Worm (Caenorhabditis elegans): Measurements from ENCODE around the gene try-3.

The try-3 gene

ce11 chrIV:6585397-6585921 lies 28.5 kb downstream of the try-3 start, which contains the start of the genes F38A5.2 and dnj-11 (continued):
- TF ChIP-seq fkh-8 (tag; optimal IDR thresholded peaks at IDR 0.05) (peak; percentile 81), nhr-84 (tag; optimal IDR thresholded peaks at IDR 0.05) (peak; percentile 19), irx-1 (tag; optimal IDR thresholded peaks at IDR 0.05) (peak; percentile 75), xbp-1 (tag; optimal IDR thresholded peaks at IDR 0.05) (peak; percentile 86), C16A3.4 (tag; optimal IDR thresholded peaks at IDR 0.05) (peak; percentile 86), ama-1 (optimal IDR thresholded peaks at IDR 0.05) (no peak), skn-1 (tag; optimal IDR thresholded peaks at IDR 0.05) (peak; percentile 90), lsy-2 (tag; optimal IDR thresholded peaks at IDR 0.05) (peak; percentile 87 to 93), ztf-11 (tag; optimal IDR thresholded peaks at IDR 0.05) (peak in 1 of 2 experiments; percentile 48), mab-9 (GFP tag; IDR thresholded peaks at IDR 0.05) (no peak), egl-27 (tag; optimal IDR thresholded peaks at IDR 0.05) (no peak), nhr-76 (tag; optimal IDR thresholded peaks at IDR 0.05) (no peak), fkh-4 (tag; optimal IDR thresholded peaks at IDR 0.05; ENCODE audit: borderline replicate concordance) (no peak), fos-1 (tag; optimal IDR thresholded peaks at IDR 0.05) (peak; percentile 62), ztf-4 (tag; optimal IDR thresholded peaks at IDR 0.05) (peak; percentile 29), pax-3 (tag; optimal IDR thresholded peaks at IDR 0.05) (peak; percentile 48), egl-13 (tag; optimal IDR thresholded peaks at IDR 0.05) (peak; percentile 56), F16B12.6 (tag; optimal IDR thresholded peaks at IDR 0.05) (peak; percentile 60), mep-1 (tag; optimal IDR thresholded peaks at IDR 0.05) (peak; percentile 88), elt-2 (tag; optimal IDR thresholded peaks at IDR 0.05) (peak; percentile 37), lir-3 (tag; optimal IDR thresholded peaks at IDR 0.05; ENCODE audit: poor library complexity) (peak; percentile 66), elt-3 (tag; optimal IDR thresholded peaks at IDR 0.05) (peak in 2 of 6 experiments; percentile 64 to 89), mdl-1 (tag; optimal IDR thresholded peaks at IDR 0.05) (peak in 1 of 2 experiments; percentile 76), sptf-1 (tag; optimal IDR thresholded peaks at IDR 0.05) (no peak), pag-3 (tag; optimal IDR thresholded peaks at IDR 0.05; ENCODE audit: borderline replicate concordance, insufficient read depth) (peak; percentile 26), hlh-17 (GFP tag; optimal IDR thresholded peaks at IDR 0.05; ENCODE audit: borderline replicate concordance) (no peak), lin-15B (tag; optimal IDR thresholded peaks at IDR 0.05) (peak; percentile 91), unc-62 (GFP tag; optimal IDR thresholded peaks at IDR 0.05) (no peak), aly-2 (tag; optimal IDR thresholded peaks at IDR 0.05) (peak; percentile 85), ceh-82 (tag; optimal IDR thresholded peaks at IDR 0.05) (peak; percentile 70 to 93 (median 80)), ceh-88 (GFP tag; IDR thresholded peaks at IDR 0.05) (peak; percentile 52; the same call in 1 of the 2 replicates), lin-13 (GFP tag; optimal IDR thresholded peaks at IDR 0.05) (peak; percentile 70), unc-130 (tag; optimal IDR thresholded peaks at IDR 0.05) (peak; percentile 90), nhr-237 (tag; optimal IDR thresholded peaks at IDR 0.05) (peak; percentile 52), rnt-1 (tag; optimal IDR thresholded peaks at IDR 0.05) (peak; percentile 90), ces-1 (GFP tag; optimal IDR thresholded peaks at IDR 0.05) (no peak), nhr-28 (tag; optimal IDR thresholded peaks at IDR 0.05) (no peak), grh-1 (GFP tag; IDR thresholded peaks at IDR 0.05) (peak; percentile 74), sup-37 (GFP tag; optimal IDR thresholded peaks at IDR 0.05) (peak; percentile 7), fkh-10 (GFP tag; optimal IDR thresholded peaks at IDR 0.05) (peak; percentile 65), nhr-90 (tag; optimal IDR thresholded peaks at IDR 0.05; ENCODE audit: poor library complexity) (peak; percentile 84), snpc-4 (tag; optimal IDR thresholded peaks at IDR 0.05) (peak; percentile 67), nhr-85 (tag) (peak; percentile 92), nhr-47 (tag; optimal IDR thresholded peaks at IDR 0.05) (peak; percentile 88), nhr-19 (GFP tag; conservative IDR thresholded peaks at IDR 0.05) (peak; percentile 82), nhr-77 (tag; optimal IDR thresholded peaks at IDR 0.05) (peak; percentile 77), dpl-1 (GFP tag; optimal IDR thresholded peaks at IDR 0.05) (peak; percentile 79 to 86 (median 83)), hpl-2 (GFP tag; optimal IDR thresholded peaks at IDR 0.05) (peak; percentile 62)
